Fruit fly (Drosophila melanogaster): ENCODE measurements around the gene robl37BC.

The robl37BC gene

dm6 chr2L:19034213-19034929 is 23.7 kb downstream of the robl37BC start, which contains the start of the genes mib2 and CG31800 (continued):
- TF ChIP-seq BEAF-32 (GFP tag; optimal IDR thresholded peaks at IDR 0.05): peak; percentile 84
- TF ChIP-seq CG18476 (GFP tag; optimal IDR thresholded peaks at IDR 0.05): no peak
- peak in 1 of 2 experiments; percentile 74 for TF ChIP-seq crp (GFP tag; optimal IDR thresholded peaks at IDR 0.05)
- TF ChIP-seq ro (GFP tag; IDR thresholded peaks at IDR 0.05): no peak
- TF ChIP-seq CG12659 (GFP tag; optimal IDR thresholded peaks at IDR 0.05): peak; percentile 40
- no peak for TF ChIP-seq CG7556 (GFP tag; optimal IDR thresholded peaks at IDR 0.05)
- no peak for TF ChIP-seq fd96Cb (tag; optimal IDR thresholded peaks at IDR 0.05)
- TF ChIP-seq Hr39 (optimal IDR thresholded peaks at IDR 0.05): no peak
- no peak for TF ChIP-seq CG11456 (GFP tag; IDR thresholded peaks at IDR 0.05)
- peak; percentile 84 for TF ChIP-seq mld (GFP tag; IDR thresholded peaks at IDR 0.05; ENCODE audit: partially characterized antibody)
- TF ChIP-seq CG13287 (GFP tag; IDR thresholded peaks at IDR 0.05; ENCODE audit: partially characterized antibody): peak; percentile 78
- no peak for TF ChIP-seq CG34422 (GFP tag; IDR thresholded peaks at IDR 0.05)
- peak; percentile 16 for TF ChIP-seq CG8924 (tag; optimal IDR thresholded peaks at IDR 0.05)
- TF ChIP-seq CG3065 (GFP tag; optimal IDR thresholded peaks at IDR 0.05): no peak
- TF ChIP-seq gfzf (GFP tag; optimal IDR thresholded peaks at IDR 0.05): peak; percentile 22
- 0 out of 3 replicates have a peak, but pooled peaks have one; percentile 53 for TF ChIP-seq CG2199 (GFP tag; IDR thresholded peaks at IDR 0.05)
- no peak for TF ChIP-seq CG6254 (GFP tag; optimal IDR thresholded peaks at IDR 0.05)
- no peak for TF ChIP-seq pros (GFP tag; optimal IDR thresholded peaks at IDR 0.05)
- no peak for TF ChIP-seq lola (GFP tag; optimal IDR thresholded peaks at IDR 0.05)
- TF ChIP-seq CG33213 (GFP tag; optimal IDR thresholded peaks at IDR 0.05): no peak
- no peak for TF ChIP-seq Poxn (GFP tag; IDR thresholded peaks at IDR 0.05)
- TF ChIP-seq pita (GFP tag; optimal IDR thresholded peaks at IDR 0.05): no peak
- peak; percentile 20; the same call in 1 of the 2 replicates for TF ChIP-seq slbo (GFP tag; IDR thresholded peaks at IDR 0.05)
- TF ChIP-seq HLH4C (GFP tag; IDR thresholded peaks at IDR 0.05; ENCODE audit: partially characterized antibody): peak; percentile 89
- TF ChIP-seq vvl (GFP tag; IDR thresholded peaks at IDR 0.05): peak; percentile 8; the same call in 1 of the 2 replicates
- TF ChIP-seq YL-1 (GFP tag; optimal IDR thresholded peaks at IDR 0.05): peak; percentile 59
- no peak for TF ChIP-seq CG12236 (GFP tag; optimal IDR thresholded peaks at IDR 0.05)
- peak; percentile 76; the same call in 2 of the 3 replicates for TF ChIP-seq Doc3 (GFP tag; IDR thresholded peaks at IDR 0.05; ENCODE audit: partially characterized antibody)
- TF ChIP-seq gro (GFP tag; optimal IDR thresholded peaks at IDR 0.05): peak; percentile 20
- peak; percentile 37 for TF ChIP-seq Abd-B (GFP tag; optimal IDR thresholded peaks at IDR 0.05)
- TF ChIP-seq CG1233 (GFP tag; optimal IDR thresholded peaks at IDR 0.05): no peak
- no peak for TF ChIP-seq E2f1 (GFP tag; IDR thresholded peaks at IDR 0.05)
- no peak for TF ChIP-seq fru (optimal IDR thresholded peaks at IDR 0.05)
- peak; percentile 75 for TF ChIP-seq inv (GFP tag; IDR thresholded peaks at IDR 0.05; ENCODE audit: partially characterized antibody)
- TF ChIP-seq ato (GFP tag; IDR thresholded peaks at IDR 0.05; ENCODE audit: partially characterized antibody): peak; percentile 52; the same call in 1 of the 2 replicates
- TF ChIP-seq CG3281 (GFP tag; optimal IDR thresholded peaks at IDR 0.05): peak; percentile 5
- no peak for TF ChIP-seq az2 (GFP tag; optimal IDR thresholded peaks at IDR 0.05)
- no peak for TF ChIP-seq Eip74EF (GFP tag; optimal IDR thresholded peaks at IDR 0.05)
- no peak for TF ChIP-seq CG32532 (GFP tag; IDR thresholded peaks at IDR 0.05)
- no peak for TF ChIP-seq CG10321 (GFP tag; IDR thresholded peaks at IDR 0.05)
- TF ChIP-seq CG10267 (tag; optimal IDR thresholded peaks at IDR 0.05): peak; percentile 16
- peak; percentile 74 for TF ChIP-seq abd-A (tag; optimal IDR thresholded peaks at IDR 0.05)
- TF ChIP-seq Ets97D (GFP tag; optimal IDR thresholded peaks at IDR 0.05): peak; percentile 8
- TF ChIP-seq CG9932 (GFP tag; IDR thresholded peaks at IDR 0.05): peak; percentile 47; the same call in 1 of the 2 replicates
- no peak for TF ChIP-seq danr (GFP tag; IDR thresholded peaks at IDR 0.05)
- TF ChIP-seq CG11247 (GFP tag; IDR thresholded peaks at IDR 0.05): no peak
- TF ChIP-seq trem (tag; optimal IDR thresholded peaks at IDR 0.05): peak; percentile 58
- TF ChIP-seq Ets65A (GFP tag): peak; percentile 48
- TF ChIP-seq CG6765 (GFP tag; optimal IDR thresholded peaks at IDR 0.05): no peak

Measured in whole organism, embryonic.